Fruit fly (Drosophila melanogaster): Measurements from ENCODE around the gene CG14020.

CG14020 gene

DNA sequence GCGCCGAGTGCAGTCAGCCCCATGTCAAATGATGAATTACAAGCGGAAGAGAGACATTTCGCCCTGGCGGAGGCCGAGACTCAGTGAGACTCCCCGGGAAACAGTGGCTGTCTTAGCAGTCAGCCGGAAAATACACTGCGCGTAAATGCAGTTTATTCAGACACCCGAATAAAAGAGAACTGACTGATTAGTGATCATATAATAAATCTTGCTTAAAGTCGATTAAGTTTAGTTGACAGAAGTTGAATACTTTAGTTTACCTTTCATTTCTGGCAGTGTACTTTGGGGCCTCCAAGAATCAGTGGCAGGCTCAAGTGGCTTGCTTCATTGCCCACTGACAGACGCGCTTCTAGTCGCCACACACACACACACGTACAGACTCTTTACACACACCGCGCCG lies 26.3 kb upstream of the CG14020 start:
- peak; percentile 45; the same call in 1 of the 2 replicates for TF ChIP-seq rn (GFP tag; IDR thresholded peaks at IDR 0.05)
- TF ChIP-seq Pif1A (GFP tag; optimal IDR thresholded peaks at IDR 0.05): peak; percentile 84
- no peak for TF ChIP-seq D1 (tag; optimal IDR thresholded peaks at IDR 0.05)
- peak; percentile 82 for TF ChIP-seq fd96Ca (GFP tag; IDR thresholded peaks at IDR 0.05)
- peak; percentile 71 for TF ChIP-seq gl (tag; optimal IDR thresholded peaks at IDR 0.05)
- peak; percentile 12 for TF ChIP-seq Snoo (tag; optimal IDR thresholded peaks at IDR 0.05)
- TF ChIP-seq CG32121 (GFP tag; IDR thresholded peaks at IDR 0.05): no peak
- TF ChIP-seq CG17806 (tag; optimal IDR thresholded peaks at IDR 0.05): peak; percentile 70
- TF ChIP-seq CG8159 (tag; optimal IDR thresholded peaks at IDR 0.05): peak; percentile 80
- TF ChIP-seq EcR (GFP tag; optimal IDR thresholded peaks at IDR 0.05): no peak
- TF ChIP-seq CG4496 (GFP tag; IDR thresholded peaks at IDR 0.05): peak; percentile 78
- TF ChIP-seq Pif1B (GFP tag; optimal IDR thresholded peaks at IDR 0.05): peak; percentile 70
- TF ChIP-seq CG8301 (tag; optimal IDR thresholded peaks at IDR 0.05): peak; percentile 77
- peak; percentile 44 for TF ChIP-seq Ets98B (GFP tag; IDR thresholded peaks at IDR 0.05)
- TF ChIP-seq CG12605 (GFP tag; IDR thresholded peaks at IDR 0.05): peak; percentile 48; the same call in 1 of the 2 replicates
- TF ChIP-seq CG13204 (GFP tag; optimal IDR thresholded peaks at IDR 0.05): peak; percentile 56
- TF ChIP-seq CG15710 (tag; optimal IDR thresholded peaks at IDR 0.05): peak; percentile 73
- TF ChIP-seq CG10348 (GFP tag; IDR thresholded peaks at IDR 0.05): no peak
- peak; percentile 76 for TF ChIP-seq CG34367 (tag; optimal IDR thresholded peaks at IDR 0.05)
- peak; percentile 84 for TF ChIP-seq CG14655 (GFP tag; optimal IDR thresholded peaks at IDR 0.05)
- peak; percentile 63 for TF ChIP-seq CG9948 (tag; optimal IDR thresholded peaks at IDR 0.05)

- peak; percentile 67 for TF ChIP-seq CG15710 (tag; optimal IDR thresholded peaks at IDR 0.05)
- no peak for TF ChIP-seq gl (tag; optimal IDR thresholded peaks at IDR 0.05)
- TF ChIP-seq D1 (tag; optimal IDR thresholded peaks at IDR 0.05): no peak
- TF ChIP-seq rn (GFP tag; IDR thresholded peaks at IDR 0.05): no peak
- peak; percentile 58 for TF ChIP-seq CG34367 (tag; optimal IDR thresholded peaks at IDR 0.05)
- TF ChIP-seq fd96Ca (GFP tag; IDR thresholded peaks at IDR 0.05): 0 out of 3 replicates have a peak, but pooled peaks have one; percentile 12
- TF ChIP-seq Snoo (tag; optimal IDR thresholded peaks at IDR 0.05): peak; percentile 73
- TF ChIP-seq CG10348 (GFP tag; IDR thresholded peaks at IDR 0.05): no peak
- TF ChIP-seq CG12605 (GFP tag; IDR thresholded peaks at IDR 0.05): no peak
- TF ChIP-seq Pif1B (GFP tag; optimal IDR thresholded peaks at IDR 0.05): peak; percentile 45
- no peak for TF ChIP-seq Ets98B (GFP tag; IDR thresholded peaks at IDR 0.05)
- peak; percentile 67 for TF ChIP-seq CG17806 (tag; optimal IDR thresholded peaks at IDR 0.05)
- TF ChIP-seq EcR (GFP tag; optimal IDR thresholded peaks at IDR 0.05): no peak
- TF ChIP-seq CG32121 (GFP tag; IDR thresholded peaks at IDR 0.05): no peak
- peak; percentile 66 for TF ChIP-seq CG8159 (tag; optimal IDR thresholded peaks at IDR 0.05)
- TF ChIP-seq CG14655 (GFP tag; optimal IDR thresholded peaks at IDR 0.05): peak; percentile 29
- TF ChIP-seq CG4496 (GFP tag; IDR thresholded peaks at IDR 0.05): peak; percentile 49; the same call in 1 of the 3 replicates
- no peak for TF ChIP-seq CG13204 (GFP tag; optimal IDR thresholded peaks at IDR 0.05)
- peak; percentile 63 for TF ChIP-seq Pif1A (GFP tag; optimal IDR thresholded peaks at IDR 0.05)
- peak; percentile 62 for TF ChIP-seq CG9948 (tag; optimal IDR thresholded peaks at IDR 0.05)
- TF ChIP-seq CG8301 (tag; optimal IDR thresholded peaks at IDR 0.05): no peak
Measured at dm6 chr2L:5492924-5493323, 24.6 kb upstream of the CG14020 start.

DNA sequence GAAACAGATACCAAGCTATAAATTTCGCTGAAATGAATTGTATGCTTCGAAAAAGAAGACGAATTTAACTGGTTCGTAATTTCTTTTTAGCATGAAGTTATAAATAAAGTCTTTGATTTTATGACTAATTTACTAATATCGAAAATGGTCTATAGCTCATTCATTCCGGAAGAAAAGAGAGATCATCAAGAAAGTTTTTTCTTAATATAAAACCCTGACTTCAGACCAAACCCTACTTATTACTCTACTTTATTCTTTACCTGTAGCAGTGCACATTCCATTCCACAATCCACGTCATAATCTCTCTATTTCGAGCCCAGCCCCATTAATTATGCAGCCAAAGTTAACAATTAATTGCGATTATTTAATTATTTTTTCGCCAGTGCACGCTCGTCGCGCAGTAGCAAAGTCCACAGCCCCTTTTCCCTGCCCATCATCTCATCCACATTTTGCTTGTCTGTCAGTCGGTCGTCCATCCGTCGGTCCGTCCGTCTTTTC lies 23.6 kb upstream of the CG14020 start:
- TF ChIP-seq CG8159 (tag; optimal IDR thresholded peaks at IDR 0.05): peak; percentile 58
- TF ChIP-seq CG17806 (tag; optimal IDR thresholded peaks at IDR 0.05): peak; percentile 44
- peak; percentile 39 for TF ChIP-seq gl (tag; optimal IDR thresholded peaks at IDR 0.05)
- peak; percentile 70 for TF ChIP-seq CG14655 (GFP tag; optimal IDR thresholded peaks at IDR 0.05)
- TF ChIP-seq Snoo (tag; optimal IDR thresholded peaks at IDR 0.05): peak; percentile 13
- TF ChIP-seq CG12605 (GFP tag; IDR thresholded peaks at IDR 0.05): no peak
- peak; percentile 9 for TF ChIP-seq CG34367 (tag; optimal IDR thresholded peaks at IDR 0.05)
- peak; percentile 14 for TF ChIP-seq CG13204 (GFP tag; optimal IDR thresholded peaks at IDR 0.05)
- peak; percentile 19 for TF ChIP-seq Pif1A (GFP tag; optimal IDR thresholded peaks at IDR 0.05)
- TF ChIP-seq CG4496 (GFP tag; IDR thresholded peaks at IDR 0.05): no peak
- TF ChIP-seq CG15710 (tag; optimal IDR thresholded peaks at IDR 0.05): peak; percentile 40
- peak; percentile 59 for TF ChIP-seq CG9948 (tag; optimal IDR thresholded peaks at IDR 0.05)
- TF ChIP-seq Pif1B (GFP tag; optimal IDR thresholded peaks at IDR 0.05): no peak
- TF ChIP-seq fd96Ca (GFP tag; IDR thresholded peaks at IDR 0.05): no peak
- peak; percentile 43 for TF ChIP-seq CG8301 (tag; optimal IDR thresholded peaks at IDR 0.05)
- TF ChIP-seq CG10348 (GFP tag; IDR thresholded peaks at IDR 0.05): no peak
- TF ChIP-seq CG32121 (GFP tag; IDR thresholded peaks at IDR 0.05): no peak

DNA sequence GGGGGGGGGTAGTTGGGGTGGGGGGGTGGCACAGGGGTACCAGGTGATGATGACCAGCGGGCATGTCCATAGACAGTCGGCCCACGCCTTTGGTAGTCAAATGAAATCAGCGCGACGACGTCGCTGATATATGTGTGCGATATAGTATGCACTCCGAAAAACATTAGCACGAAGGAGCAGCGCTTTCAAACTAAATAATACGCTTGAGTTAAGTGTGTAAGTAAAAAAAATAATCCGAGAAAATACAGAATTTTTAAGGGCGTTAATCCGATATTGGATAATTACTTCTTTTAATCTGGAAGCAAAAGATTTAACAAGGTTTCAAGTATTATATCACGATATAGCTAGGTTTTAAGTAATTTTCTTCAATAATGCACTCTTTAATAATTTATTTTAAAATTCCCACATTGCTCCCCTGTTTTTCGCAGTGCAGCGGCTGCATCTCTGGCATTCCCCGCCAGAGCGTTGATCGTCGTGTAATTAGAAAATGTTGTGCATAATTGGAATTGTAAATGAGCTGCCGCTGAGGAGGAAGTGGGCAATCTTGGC lies 22.7 kb upstream of the CG14020 start:
- no peak for TF ChIP-seq D1 (tag; optimal IDR thresholded peaks at IDR 0.05)
- TF ChIP-seq Ets98B (GFP tag; IDR thresholded peaks at IDR 0.05): peak; percentile 23; the same call in 1 of the 2 replicates
- no peak for TF ChIP-seq Snoo (tag; optimal IDR thresholded peaks at IDR 0.05)
- no peak for TF ChIP-seq gl (tag; optimal IDR thresholded peaks at IDR 0.05)
- no peak for TF ChIP-seq CG10348 (GFP tag; IDR thresholded peaks at IDR 0.05)
- TF ChIP-seq Pif1B (GFP tag; optimal IDR thresholded peaks at IDR 0.05): peak; percentile 9
- no peak for TF ChIP-seq rn (GFP tag; IDR thresholded peaks at IDR 0.05)
- no peak for TF ChIP-seq CG34367 (tag; optimal IDR thresholded peaks at IDR 0.05)
- TF ChIP-seq EcR (GFP tag; optimal IDR thresholded peaks at IDR 0.05): no peak
- TF ChIP-seq fd96Ca (GFP tag; IDR thresholded peaks at IDR 0.05): no peak
- no peak for TF ChIP-seq CG15710 (tag; optimal IDR thresholded peaks at IDR 0.05)
- no peak for TF ChIP-seq CG13204 (GFP tag; optimal IDR thresholded peaks at IDR 0.05)
- TF ChIP-seq CG8159 (tag; optimal IDR thresholded peaks at IDR 0.05): peak; percentile 46
- TF ChIP-seq CG17806 (tag; optimal IDR thresholded peaks at IDR 0.05): peak; percentile 32
- TF ChIP-seq CG4496 (GFP tag; IDR thresholded peaks at IDR 0.05): no peak; the same call in 2 of the 3 replicates
- no peak for TF ChIP-seq Pif1A (GFP tag; optimal IDR thresholded peaks at IDR 0.05)
- TF ChIP-seq CG8301 (tag; optimal IDR thresholded peaks at IDR 0.05): peak; percentile 60
- TF ChIP-seq CG12605 (GFP tag; IDR thresholded peaks at IDR 0.05): no peak
- TF ChIP-seq CG14655 (GFP tag; optimal IDR thresholded peaks at IDR 0.05): peak; percentile 73
- TF ChIP-seq CG32121 (GFP tag; IDR thresholded peaks at IDR 0.05): no peak
- peak; percentile 39 for TF ChIP-seq CG9948 (tag; optimal IDR thresholded peaks at IDR 0.05)
